Fruit fly (Drosophila melanogaster) whole organism, pupa: Measurements from ENCODE around the gene Rnf146.
A peak's percentile ranks its signal among the peaks of the same experiment; 100 is the strongest.

Source experiments
- CG10348 ChIP-seq: fragments of 200-800 bp; sonication (Bioruptor generic); IDR thresholded peaks from 2 replicates; pipeline ENCODE4 v1.3.6; 2022; ENCODE audit warnings: missing biosample characterization, missing genetic modification characterization
- CG12605 ChIP-seq: fragments of 200-800 bp; sonication (Bioruptor generic); IDR thresholded peaks from 2 replicates; pipeline ENCODE4 v1.3.6; 2022; ENCODE audit warnings: missing biosample characterization, missing genetic modification characterization
- CG13204 ChIP-seq: fragments of 200-800 bp; sonication (Bioruptor generic); optimal IDR thresholded peaks from 2 replicates; lab custom pipeline; 2018; ENCODE audit warnings: missing biosample characterization, mild to moderate bottlenecking, missing genetic modification characterization, moderate library complexity
- CG14655 ChIP-seq: fragments of 200-800 bp; sonication (Bioruptor generic); optimal IDR thresholded peaks from 3 replicates; lab custom pipeline; 2017; ENCODE audit warnings: mild to moderate bottlenecking, missing biosample characterization, missing genetic modification reagents, missing genetic modification characterization
- CG15710 ChIP-seq: fragments of 200-800 bp; sonication (Bioruptor generic); optimal IDR thresholded peaks from 2 replicates; lab custom pipeline; 2018; ENCODE audit warnings: missing biosample characterization, mild to moderate bottlenecking, missing genetic modification characterization, moderate library complexity
- CG17806 ChIP-seq: fragments of 200-800 bp; sonication (Bioruptor generic); optimal IDR thresholded peaks from 2 replicates; lab custom pipeline; 2018; ENCODE audit warnings: missing biosample characterization, mild to moderate bottlenecking, missing genetic modification characterization, moderate library complexity
- CG32121 ChIP-seq: fragments of 200-800 bp; sonication (Bioruptor generic); IDR thresholded peaks from 2 replicates; pipeline ENCODE4 v1.3.6; 2022; ENCODE audit warnings: missing biosample characterization, missing genetic modification characterization
- CG34367 ChIP-seq: fragments of 200-800 bp; sonication (Bioruptor generic); optimal IDR thresholded peaks from 2 replicates; lab custom pipeline; 2018; ENCODE audit warnings: missing biosample characterization, mild to moderate bottlenecking, missing genetic modification characterization
- CG4496 ChIP-seq: fragments of 200-800 bp; sonication (Bioruptor generic); IDR thresholded peaks from 3 replicates; pipeline ENCODE4 v1.3.6; 2022; ENCODE audit warnings: missing biosample characterization, missing genetic modification characterization
- CG8159 ChIP-seq: fragments of 200-800 bp; sonication (Bioruptor generic); optimal IDR thresholded peaks from 3 replicates; lab custom pipeline; 2018; ENCODE audit warnings: missing biosample characterization, mild to moderate bottlenecking, missing genetic modification characterization, moderate library complexity
- CG8301 ChIP-seq: fragments of 200-800 bp; sonication (Bioruptor generic); optimal IDR thresholded peaks from 2 replicates; lab custom pipeline; 2018; ENCODE audit warnings: missing biosample characterization, mild to moderate bottlenecking, missing genetic modification characterization
- CG9948 ChIP-seq: fragments of 200-800 bp; sonication (Bioruptor generic); optimal IDR thresholded peaks from 2 replicates; lab custom pipeline; 2018; ENCODE audit warnings: missing biosample characterization, mild to moderate bottlenecking, missing genetic modification characterization, moderate library complexity
- D1 ChIP-seq: fragments of 200-800 bp; sonication (Bioruptor generic); optimal IDR thresholded peaks from 2 replicates; lab custom pipeline; 2018; ENCODE audit warnings: missing biosample characterization, mild to moderate bottlenecking, missing genetic modification characterization, moderate library complexity
- EcR ChIP-seq: fragments of 200-800 bp; sonication (Bioruptor generic); optimal IDR thresholded peaks from 3 replicates; lab custom pipeline; 2019; ENCODE audit warnings: missing biosample characterization, missing genetic modification characterization, mild to moderate bottlenecking, moderate library complexity, missing genetic modification reagents
- Ets98B ChIP-seq: fragments of 200-800 bp; sonication (Bioruptor generic); IDR thresholded peaks from 2 replicates; pipeline ENCODE4 v1.3.6; 2022; ENCODE audit warnings: missing biosample characterization, missing genetic modification characterization
- Pif1A ChIP-seq: fragments of 200-800 bp; sonication (Bioruptor generic); optimal IDR thresholded peaks from 3 replicates; lab custom pipeline; 2016; ENCODE audit warnings: missing biosample characterization, missing genetic modification characterization
- Pif1B ChIP-seq: fragments of 200-800 bp; sonication (Bioruptor generic); optimal IDR thresholded peaks from 3 replicates; lab custom pipeline; 2016; ENCODE audit warnings: missing biosample characterization, missing genetic modification characterization
- Snoo ChIP-seq: fragments of 200-800 bp; sonication (Bioruptor generic); optimal IDR thresholded peaks from 3 replicates; lab custom pipeline; 2017; ENCODE audit warnings: missing biosample characterization, mild to moderate bottlenecking, missing genetic modification characterization, inconsistent platforms
- fd96Ca ChIP-seq: fragments of 200-800 bp; sonication (Bioruptor generic); IDR thresholded peaks from 3 replicates; pipeline ENCODE4 v1.3.6; 2022; ENCODE audit warnings: missing biosample characterization, missing genetic modification characterization
- gl ChIP-seq: fragments of 200-800 bp; sonication (Bioruptor generic); optimal IDR thresholded peaks from 2 replicates; lab custom pipeline; 2018; ENCODE audit warnings: missing biosample characterization, mild to moderate bottlenecking, missing genetic modification characterization
- rn ChIP-seq: fragments of 200-800 bp; sonication (Bioruptor generic); IDR thresholded peaks from 2 replicates; pipeline ENCODE4 v1.3.6; 2022; ENCODE audit warnings: missing biosample characterization, missing genetic modification characterization

The Rnf146 gene

DNA sequence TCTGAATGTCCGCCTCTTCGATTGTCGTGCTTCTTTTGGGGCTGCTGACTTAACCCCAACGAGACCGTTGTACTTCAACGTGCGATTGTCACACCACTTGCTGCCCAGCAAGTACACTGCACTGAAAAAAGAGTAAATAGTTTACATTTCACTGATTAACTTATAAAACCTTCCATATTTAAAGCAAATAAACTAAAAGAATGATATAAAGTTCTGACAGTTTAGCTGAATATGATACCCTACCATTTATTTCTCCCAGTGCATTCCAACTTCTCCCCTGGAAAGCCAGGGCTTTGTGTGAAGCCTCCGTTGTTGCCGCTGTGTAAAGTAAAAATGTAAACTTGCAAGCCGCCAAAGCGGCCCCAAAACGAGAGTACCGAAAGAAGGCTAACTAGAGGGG, 31.7 kb upstream of the Rnf146 start:
- TF ChIP-seq CG8301 (tag; lab: Kevin White, UChicago) (peak; percentile 22), CG15710 (tag; lab: Kevin White, UChicago) (peak; percentile 53), Pif1B (GFP tag; lab: Kevin White, UChicago) (peak; percentile 23), CG8159 (peak; percentile 57), CG32121 (no peak), Pif1A (GFP tag; lab: Kevin White, UChicago) (peak; percentile 40), D1 (no peak), CG14655 (GFP tag; lab: Kevin White, UChicago) (peak; percentile 46), CG13204 (GFP tag; lab: Kevin White, UChicago) (no peak), CG17806 (tag; lab: Kevin White, UChicago) (peak; percentile 51), Snoo (peak; percentile 18), CG9948 (tag; lab: Kevin White, UChicago) (peak; percentile 42), fd96Ca (GFP tag; lab: Robert Waterston, UW) (no peak), CG12605 (GFP tag; lab: Robert Waterston, UW) (no peak), rn (GFP tag; lab: Robert Waterston, UW) (no peak), CG4496 (GFP tag; lab: Robert Waterston, UW) (peak; percentile 55; the same call in 2 of the 3 replicates), CG10348 (GFP tag; lab: Robert Waterston, UW) (no peak), gl (peak; percentile 1), CG34367 (tag; lab: Kevin White, UChicago) (peak; percentile 30), EcR (GFP tag; lab: Kevin White, UChicago) (no peak), Ets98B (GFP tag; lab: Robert Waterston, UW) (no peak)

- TF ChIP-seq CG8159 (peak; percentile 9), EcR (GFP tag; lab: Kevin White, UChicago) (no peak), CG17806 (tag; lab: Kevin White, UChicago) (peak; percentile 3), CG14655 (GFP tag; lab: Kevin White, UChicago) (peak; percentile 9)
- TF ChIP-seq, all 21 proteins: peak for 3
Observed at dm6 chr3L:19670492-19670891, 27.9 kb upstream of the Rnf146 start.

dm6 chr3L:19665059-19665626, 22.5 kb upstream of the Rnf146 start:
- TF ChIP-seq CG14655 (GFP tag; lab: Kevin White, UChicago), result peak; percentile 1
- TF ChIP-seq EcR (GFP tag; lab: Kevin White, UChicago), result no peak
- no peak for TF ChIP-seq CG13204 (GFP tag; lab: Kevin White, UChicago)
- no peak for TF ChIP-seq CG15710 (tag; lab: Kevin White, UChicago)

dm6 chr3L:19663605-19664230, 21.1 kb upstream of the Rnf146 start, which contains the start of gene tey:
TSS of gene tey (minus strand) at chr3L:19664104.
- TF ChIP-seq D1 (no peak), Pif1B (GFP tag; lab: Kevin White, UChicago) (peak; percentile 2), CG8301 (tag; lab: Kevin White, UChicago) (no peak), CG32121 (no peak; the same call in 1 of the 2 replicates), CG9948 (tag; lab: Kevin White, UChicago) (no peak), CG12605 (GFP tag; lab: Robert Waterston, UW) (no peak), EcR (GFP tag; lab: Kevin White, UChicago) (no peak), CG10348 (GFP tag; lab: Robert Waterston, UW) (no peak), CG17806 (tag; lab: Kevin White, UChicago) (no peak), CG4496 (GFP tag; lab: Robert Waterston, UW) (0 out of 3 replicates have a peak, but pooled peaks have one; percentile 26), gl (no peak), CG13204 (GFP tag; lab: Kevin White, UChicago) (no peak), Pif1A (GFP tag; lab: Kevin White, UChicago) (no peak), CG14655 (GFP tag; lab: Kevin White, UChicago) (no peak), fd96Ca (GFP tag; lab: Robert Waterston, UW) (no peak)

DNA sequence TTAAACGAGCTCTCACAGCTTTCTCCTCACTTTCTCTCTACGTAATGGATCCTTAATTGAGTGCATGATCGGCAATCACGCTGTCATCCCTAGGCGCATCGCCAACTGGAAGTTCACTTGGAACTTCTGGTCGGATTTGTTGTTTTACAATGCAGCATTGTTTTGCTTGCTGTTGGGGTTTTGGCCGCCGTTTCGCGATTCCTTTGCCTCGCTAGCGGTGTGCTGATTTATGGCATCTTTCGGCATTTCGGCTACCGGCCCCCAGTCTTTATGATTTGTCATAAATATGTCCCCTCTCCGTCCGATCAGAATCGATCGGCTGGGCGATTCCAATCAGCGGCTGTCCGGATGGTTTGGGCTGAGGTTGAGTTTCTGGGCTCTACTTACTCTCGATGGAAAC, 20.3 kb upstream of the Rnf146 start:
- TF ChIP-seq CG8301 (tag; lab: Kevin White, UChicago), result no peak
- no peak for TF ChIP-seq D1
- TF ChIP-seq gl, result no peak
- no peak for TF ChIP-seq Ets98B (GFP tag; lab: Robert Waterston, UW)
- TF ChIP-seq CG9948 (tag; lab: Kevin White, UChicago), result no peak
- no peak for TF ChIP-seq CG32121
- no peak for TF ChIP-seq CG34367 (tag; lab: Kevin White, UChicago)
- TF ChIP-seq CG10348 (GFP tag; lab: Robert Waterston, UW), result no peak
- no peak for TF ChIP-seq Pif1A (GFP tag; lab: Kevin White, UChicago)
- TF ChIP-seq CG14655 (GFP tag; lab: Kevin White, UChicago), result no peak
- no peak for TF ChIP-seq CG8159
- TF ChIP-seq CG4496 (GFP tag; lab: Robert Waterston, UW), result no peak
- TF ChIP-seq Pif1B (GFP tag; lab: Kevin White, UChicago), result no peak
- TF ChIP-seq fd96Ca (GFP tag; lab: Robert Waterston, UW), result no peak
- TF ChIP-seq EcR (GFP tag; lab: Kevin White, UChicago), result no peak
- no peak for TF ChIP-seq CG15710 (tag; lab: Kevin White, UChicago)
- TF ChIP-seq rn (GFP tag; lab: Robert Waterston, UW), result no peak
- TF ChIP-seq CG17806 (tag; lab: Kevin White, UChicago), result no peak
- no peak for TF ChIP-seq CG12605 (GFP tag; lab: Robert Waterston, UW)
